Fruit fly (Drosophila melanogaster): ENCODE measurements around the gene robo2.

Gene robo2

DNA sequence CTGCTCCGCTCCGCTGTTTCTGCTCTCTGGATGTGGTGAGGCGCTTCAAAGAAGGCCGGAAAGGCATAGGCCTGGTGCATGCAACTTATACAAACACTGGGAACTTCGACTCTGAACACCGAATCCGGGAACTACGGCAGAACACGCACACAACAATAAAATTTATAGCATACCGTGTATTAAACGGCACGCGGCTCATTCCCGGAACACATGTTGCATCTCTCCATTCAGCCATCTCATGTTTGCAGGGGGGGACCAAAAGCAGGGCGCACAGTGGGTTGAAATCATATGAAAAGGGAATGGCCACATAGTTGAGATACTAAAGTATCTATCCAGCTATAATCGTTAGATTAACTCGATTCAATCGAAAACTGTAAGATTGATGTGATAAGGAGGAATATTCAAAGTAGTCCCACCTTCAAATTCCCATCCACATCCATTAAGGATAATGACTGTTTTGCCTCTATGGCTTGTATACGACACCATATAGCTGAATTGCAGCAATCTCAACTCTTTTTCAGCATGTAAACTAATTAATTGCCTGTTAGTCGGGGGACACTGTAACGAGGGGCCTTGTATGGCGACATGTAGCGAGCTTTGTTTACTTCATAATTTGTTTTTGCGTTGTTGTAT, 19.7 kb upstream of the robo2 start (continued):
- TF ChIP-seq CG10431 (GFP tag; optimal IDR thresholded peaks at IDR 0.05): peak; percentile 53
- TF ChIP-seq trem (tag; optimal IDR thresholded peaks at IDR 0.05): peak; percentile 42
- TF ChIP-seq Aef1 (GFP tag; IDR thresholded peaks at IDR 0.05): 0 out of 3 replicates have a peak, but pooled peaks have one; percentile 31
- TF ChIP-seq klu (GFP tag; IDR thresholded peaks at IDR 0.05): no peak
- peak; percentile 50 for TF ChIP-seq CG5245 (GFP tag; optimal IDR thresholded peaks at IDR 0.05)
- TF ChIP-seq Blimp-1 (GFP tag; optimal IDR thresholded peaks at IDR 0.05): peak; percentile 75
- peak; percentile 65 for TF ChIP-seq nau (GFP tag; optimal IDR thresholded peaks at IDR 0.05)
- TF ChIP-seq Camta (GFP tag; optimal IDR thresholded peaks at IDR 0.05): peak; percentile 5
- TF ChIP-seq dmrt99B (tag; optimal IDR thresholded peaks at IDR 0.05): peak; percentile 84
- peak; percentile 36 for TF ChIP-seq fd64A (GFP tag; optimal IDR thresholded peaks at IDR 0.05)
- peak; percentile 72 for TF ChIP-seq Mes4 (GFP tag; optimal IDR thresholded peaks at IDR 0.05)
- peak in 1 of 2 experiments; percentile 77 for TF ChIP-seq Eip74EF (GFP tag; optimal IDR thresholded peaks at IDR 0.05)
- peak; percentile 48 for TF ChIP-seq CG18619 (GFP tag; optimal IDR thresholded peaks at IDR 0.05)
- TF ChIP-seq bcd (GFP tag; optimal IDR thresholded peaks at IDR 0.05): peak; percentile 62
- TF ChIP-seq Taf1 (GFP tag; IDR thresholded peaks at IDR 0.05): no peak
- peak; percentile 78 for TF ChIP-seq CG2678 (tag; optimal IDR thresholded peaks at IDR 0.05)
- peak; percentile 47 for TF ChIP-seq CG4282 (GFP tag; optimal IDR thresholded peaks at IDR 0.05)
- TF ChIP-seq Oaz (GFP tag; IDR thresholded peaks at IDR 0.05): no peak
- TF ChIP-seq Drgx (GFP tag; IDR thresholded peaks at IDR 0.05): 0 out of 2 replicates have a peak, but pooled peaks have one; percentile 13
- TF ChIP-seq pan (optimal IDR thresholded peaks at IDR 0.05): no peak
- peak in 1 of 2 experiments; percentile 54 for TF ChIP-seq pan (GFP tag; optimal IDR thresholded peaks at IDR 0.05 in 1 of 2, IDR thresholded peaks at IDR 0.05 in 1 of 2)
- no peak for TF ChIP-seq knrl (GFP tag; IDR thresholded peaks at IDR 0.05; ENCODE audit: partially characterized antibody)
- no peak for TF ChIP-seq emc (GFP tag; optimal IDR thresholded peaks at IDR 0.05)
- TF ChIP-seq Hmr (GFP tag; optimal IDR thresholded peaks at IDR 0.05): no peak
- TF ChIP-seq p53 (GFP tag; optimal IDR thresholded peaks at IDR 0.05): no peak
- peak; percentile 40 for TF ChIP-seq Max (GFP tag; optimal IDR thresholded peaks at IDR 0.05)
- peak; percentile 51 for TF ChIP-seq Antp (GFP tag; optimal IDR thresholded peaks at IDR 0.05)
- peak; percentile 14 for TF ChIP-seq CG18476 (GFP tag; optimal IDR thresholded peaks at IDR 0.05)
- TF ChIP-seq CG12744 (GFP tag; optimal IDR thresholded peaks at IDR 0.05): peak; percentile 23
- TF ChIP-seq sob (GFP tag; IDR thresholded peaks at IDR 0.05): no peak
- TF ChIP-seq mld (GFP tag; IDR thresholded peaks at IDR 0.05; ENCODE audit: partially characterized antibody): no peak
- TF ChIP-seq onecut (GFP tag; IDR thresholded peaks at IDR 0.05): peak; percentile 38; the same call in 1 of the 2 replicates
- TF ChIP-seq CTCF (GFP tag; optimal IDR thresholded peaks at IDR 0.05): peak; percentile 38
- TF ChIP-seq CG4404 (GFP tag; IDR thresholded peaks at IDR 0.05): 0 out of 2 replicates have a peak, but pooled peaks have one; percentile 9
- no peak for TF ChIP-seq CG43689 (GFP tag; IDR thresholded peaks at IDR 0.05)
- TF ChIP-seq gcm (GFP tag; optimal IDR thresholded peaks at IDR 0.05): peak; percentile 74
- peak; percentile 85 for TF ChIP-seq CG2712 (tag; optimal IDR thresholded peaks at IDR 0.05)
- TF ChIP-seq CG8290 (GFP tag; optimal IDR thresholded peaks at IDR 0.05): peak; percentile 38
- TF ChIP-seq CG8290 (tag; optimal IDR thresholded peaks at IDR 0.05): peak in 1 of 2 experiments; percentile 33
- TF ChIP-seq MTF-1 (GFP tag; optimal IDR thresholded peaks at IDR 0.05; ENCODE audit: borderline replicate concordance): peak; percentile 11
- peak; percentile 49 for TF ChIP-seq CG18599 (GFP tag; optimal IDR thresholded peaks at IDR 0.05)
- no peak for TF ChIP-seq CG42726 (GFP tag; IDR thresholded peaks at IDR 0.05; ENCODE audit: partially characterized antibody)
- peak; percentile 67 for TF ChIP-seq ind (GFP tag; optimal IDR thresholded peaks at IDR 0.05)
- TF ChIP-seq CG1792 (GFP tag; optimal IDR thresholded peaks at IDR 0.05): peak; percentile 37
- peak; percentile 89 for TF ChIP-seq CG1603 (tag; optimal IDR thresholded peaks at IDR 0.05)
- peak; percentile 10 for TF ChIP-seq CG6683 (GFP tag; optimal IDR thresholded peaks at IDR 0.05)
- TF ChIP-seq grau (tag; optimal IDR thresholded peaks at IDR 0.05): peak; percentile 67
- no peak for TF ChIP-seq D19B (GFP tag; optimal IDR thresholded peaks at IDR 0.05)
- peak; percentile 36 for TF ChIP-seq CG15696 (tag; optimal IDR thresholded peaks at IDR 0.05)
- peak; percentile 77 for TF ChIP-seq CG17829 (tag; optimal IDR thresholded peaks at IDR 0.05)
